Worm (Caenorhabditis elegans) whole organism, L1 larva: ENCODE data around the gene ins-32.

Source experiments
- C04F5.9 ChIP-seq: sonication (generic microtip); optimal IDR thresholded peaks from 2 replicates; lab custom pipeline; 2016; ENCODE audit warnings: missing genetic modification characterization, missing compliant biosample characterization
- F16B12.6 ChIP-seq: fragments of 150-350 bp; optimal IDR thresholded peaks from 2 replicates; lab custom pipeline; 2014; ENCODE audit warnings: missing biosample characterization, missing genetic modification characterization
- dpl-1 ChIP-seq, 3 experiments: fragments of 150-350 bp in 2 of 3; sonication (generic microtip) in 1 of 3; optimal IDR thresholded peaks; 2 replicates each; lab custom pipeline; 2014 to 2017; ENCODE audit warnings: missing biosample characterization in 3 of 3, missing genetic modification characterization in 3 of 3, missing genetic modification reagents in 3 of 3
- dsc-1 ChIP-seq: sonication (generic microtip); optimal IDR thresholded peaks from 2 replicates; lab custom pipeline; 2016; ENCODE audit warnings: mild to moderate bottlenecking, missing genetic modification characterization, missing compliant biosample characterization
- efl-1 ChIP-seq, 4 experiments: fragments of 150-350 bp; optimal IDR thresholded peaks in 3 of 4; peaks in 1 of 4; 1 replicate in 1 of 4; 2 replicates in 3 of 4; lab custom pipeline; 2014; ENCODE audit warnings: missing biosample characterization in 2 of 4, missing genetic modification characterization in 2 of 4, missing genetic modification reagents in 2 of 4
- egl-13 ChIP-seq: sonication (generic microtip); optimal IDR thresholded peaks from 2 replicates; lab custom pipeline; 2016; ENCODE audit warnings: missing genotype, missing genetic modification reagents, missing genetic modification characterization, missing compliant biosample characterization
- elt-2 ChIP-seq: sonication (generic microtip); optimal IDR thresholded peaks from 2 replicates; lab custom pipeline; 2016; ENCODE audit warnings: missing genetic modification characterization, mild to moderate bottlenecking, inconsistent platforms, missing compliant biosample characterization, missing genetic modification reagents
- fkh-10 ChIP-seq: sonication (generic microtip); optimal IDR thresholded peaks from 2 replicates; lab custom pipeline; 2017; ENCODE audit warnings: missing biosample characterization, missing genetic modification reagents, missing genetic modification characterization
- fkh-8 ChIP-seq: sonication (generic microtip); optimal IDR thresholded peaks from 2 replicates; lab custom pipeline; 2016; ENCODE audit warnings: mild to moderate bottlenecking, missing genetic modification characterization, missing compliant biosample characterization
- hlh-17 ChIP-seq: fragments of 200-800 bp; sonication (Bioruptor generic); optimal IDR thresholded peaks from 2 replicates; lab custom pipeline; 2018; ENCODE audit warnings: missing genetic modification characterization, mild to moderate bottlenecking, missing compliant biosample characterization, moderate library complexity, borderline replicate concordance
- isw-1 ChIP-seq: fragments of 200-800 bp; sonication (Bioruptor generic); IDR thresholded peaks from 2 replicates; pipeline ENCODE4 v1.3.6; 2022; ENCODE audit warnings: missing genetic modification characterization, missing compliant biosample characterization
- lin-13 ChIP-seq: fragments of 150-350 bp; optimal IDR thresholded peaks from 2 replicates; lab custom pipeline; 2014; ENCODE audit warnings: missing biosample characterization, missing genetic modification reagents, missing genetic modification characterization
- lin-14 ChIP-seq: fragments of 200-800 bp; sonication (Bioruptor generic); optimal IDR thresholded peaks from 2 replicates; lab custom pipeline; 2018; ENCODE audit warnings: mild to moderate bottlenecking, missing genetic modification characterization, moderate library complexity, missing compliant biosample characterization
- lin-35 ChIP-seq, 2 experiments: fragments of 150-350 bp; optimal IDR thresholded peaks; 2 replicates each; lab custom pipeline; 2014; ENCODE audit warnings: missing biosample characterization in 2 of 2, missing genetic modification characterization in 2 of 2, missing genetic modification reagents in 2 of 2
- lin-39 ChIP-seq: fragments of 150-350 bp; optimal IDR thresholded peaks from 2 replicates; lab custom pipeline; 2014; ENCODE audit warnings: missing biosample characterization, missing genetic modification reagents, missing genetic modification characterization
- lsy-2 ChIP-seq, 2 experiments: fragments of 150-350 bp; optimal IDR thresholded peaks; 2 replicates each; lab custom pipeline; 2014; ENCODE audit warnings: missing biosample characterization in 2 of 2, missing genetic modification characterization in 2 of 2
- mab-9 ChIP-seq: fragments of 200-800 bp; sonication (Bioruptor generic); IDR thresholded peaks from 2 replicates; pipeline ENCODE4 v1.3.6; 2022; ENCODE audit warnings: missing genetic modification reagents, missing genetic modification characterization, missing compliant biosample characterization
- mep-1 ChIP-seq: fragments of 150-350 bp; optimal IDR thresholded peaks from 2 replicates; lab custom pipeline; 2014; ENCODE audit warnings: missing biosample characterization, missing genetic modification characterization
- nhr-19 ChIP-seq: fragments of 200-800 bp; sonication (Bioruptor generic); conservative IDR thresholded peaks from 2 replicates; pipeline ENCODE4 v1.3.6; 2022; ENCODE audit warnings: missing genetic modification characterization, missing compliant biosample characterization
- nhr-20 ChIP-seq: sonication (generic microtip); optimal IDR thresholded peaks from 2 replicates; lab custom pipeline; 2016; ENCODE audit warnings: mild to moderate bottlenecking, missing genetic modification characterization, missing compliant biosample characterization
- nhr-237 ChIP-seq: fragments of 150-350 bp; optimal IDR thresholded peaks from 2 replicates; lab custom pipeline; 2014; ENCODE audit warnings: missing biosample characterization, missing genetic modification characterization
- nhr-47 ChIP-seq: sonication (generic microtip); optimal IDR thresholded peaks from 2 replicates; lab custom pipeline; 2016; ENCODE audit warnings: mild to moderate bottlenecking, missing genetic modification characterization, moderate library complexity, missing compliant biosample characterization
- nhr-71 ChIP-seq: sonication (generic microtip); optimal IDR thresholded peaks from 2 replicates; lab custom pipeline; 2016; ENCODE audit warnings: mild to moderate bottlenecking, missing genetic modification characterization, moderate library complexity, missing compliant biosample characterization
- nhr-85 ChIP-seq: sonication (generic microtip); peaks from one replicate; lab custom pipeline; 2016; ENCODE audit warnings: missing genetic modification characterization, inconsistent platforms, missing compliant biosample characterization
- nhr-90 ChIP-seq: sonication (generic microtip); optimal IDR thresholded peaks from 2 replicates; lab custom pipeline; 2016; ENCODE audit warnings: mild to moderate bottlenecking, missing genetic modification characterization, missing compliant biosample characterization; ENCODE audit not compliant: poor library complexity
- rnt-1 ChIP-seq: sonication (generic microtip); optimal IDR thresholded peaks from 2 replicates; lab custom pipeline; 2016; ENCODE audit warnings: mild to moderate bottlenecking, missing genetic modification characterization, moderate library complexity, missing compliant biosample characterization
- snu-23 ChIP-seq: sonication (generic microtip); optimal IDR thresholded peaks from 2 replicates; lab custom pipeline; 2016; ENCODE audit warnings: missing genetic modification characterization, missing compliant biosample characterization
- swsn-7 ChIP-seq: sonication (generic microtip); optimal IDR thresholded peaks from 2 replicates; lab custom pipeline; 2016; ENCODE audit warnings: missing genetic modification characterization, missing compliant biosample characterization
- tbx-2 ChIP-seq: sonication (generic microtip); optimal IDR thresholded peaks from 2 replicates; lab custom pipeline; 2016; ENCODE audit warnings: missing genetic modification characterization, missing compliant biosample characterization
- unc-62 ChIP-seq: fragments of 150-350 bp; optimal IDR thresholded peaks from 2 replicates; lab custom pipeline; 2014; ENCODE audit warnings: missing biosample characterization, missing genetic modification reagents, missing genetic modification characterization
- unc-86 ChIP-seq: sonication (generic microtip); optimal IDR thresholded peaks from 2 replicates; lab custom pipeline; 2016; ENCODE audit warnings: missing genetic modification characterization, missing compliant biosample characterization
- xbp-1 ChIP-seq: sonication (generic microtip); optimal IDR thresholded peaks from 2 replicates; lab custom pipeline; 2016; ENCODE audit warnings: missing genetic modification characterization, missing compliant biosample characterization
- ztf-4 ChIP-seq: fragments of 150-350 bp; optimal IDR thresholded peaks from 2 replicates; lab custom pipeline; 2014; ENCODE audit warnings: missing biosample characterization, missing genetic modification characterization

ins-32 gene

DNA sequence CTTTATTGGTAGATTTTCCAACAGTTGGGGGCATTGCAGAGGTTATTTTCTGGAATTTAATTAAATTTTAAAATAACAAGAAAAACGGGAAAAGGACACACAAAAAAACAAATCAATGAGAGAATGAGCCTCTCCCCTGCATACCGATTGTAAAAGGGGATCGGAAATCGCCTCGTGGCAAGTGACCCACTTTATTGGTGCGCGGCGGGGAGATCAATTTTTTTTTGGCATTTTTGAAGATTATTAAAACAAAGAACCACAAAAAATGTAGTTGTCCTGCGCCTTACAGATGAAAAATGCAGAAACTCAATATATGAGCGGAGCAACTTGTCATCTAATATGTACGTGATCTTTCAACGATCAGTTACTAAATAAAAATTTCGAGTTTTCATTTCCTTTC is 18.1 kb upstream of the ins-32 start, which contains the start of gene F54D10.7:
F54D10.7 (minus strand) TSS at position 49 of the 400 bp plus-strand sequence.
- no peak for TF ChIP-seq nhr-20 (tag; lab: Kevin White, UChicago)
- no peak for TF ChIP-seq fkh-10 (GFP tag; lab: Kevin White, UChicago)
- no peak for TF ChIP-seq lin-13 (GFP tag; lab: Kevin White, UChicago)
- TF ChIP-seq efl-1 (optimal IDR thresholded peaks at IDR 0.05; lab: Kevin White, UChicago): no peak
- peak in 1 of 2 experiments; percentile 58 for TF ChIP-seq efl-1 (GFP tag; optimal IDR thresholded peaks at IDR 0.05 in 1 of 2; lab: Kevin White, UChicago)
- no peak for TF ChIP-seq ztf-4 (tag; lab: Kevin White, UChicago)
- TF ChIP-seq dpl-1 (GFP tag; optimal IDR thresholded peaks at IDR 0.05; lab: Kevin White, UChicago): no peak
- TF ChIP-seq nhr-237: no peak
- TF ChIP-seq hlh-17 (GFP tag; lab: Kevin White, UChicago): no peak
- no peak for TF ChIP-seq unc-62 (GFP tag; lab: Kevin White, UChicago)

DNA sequence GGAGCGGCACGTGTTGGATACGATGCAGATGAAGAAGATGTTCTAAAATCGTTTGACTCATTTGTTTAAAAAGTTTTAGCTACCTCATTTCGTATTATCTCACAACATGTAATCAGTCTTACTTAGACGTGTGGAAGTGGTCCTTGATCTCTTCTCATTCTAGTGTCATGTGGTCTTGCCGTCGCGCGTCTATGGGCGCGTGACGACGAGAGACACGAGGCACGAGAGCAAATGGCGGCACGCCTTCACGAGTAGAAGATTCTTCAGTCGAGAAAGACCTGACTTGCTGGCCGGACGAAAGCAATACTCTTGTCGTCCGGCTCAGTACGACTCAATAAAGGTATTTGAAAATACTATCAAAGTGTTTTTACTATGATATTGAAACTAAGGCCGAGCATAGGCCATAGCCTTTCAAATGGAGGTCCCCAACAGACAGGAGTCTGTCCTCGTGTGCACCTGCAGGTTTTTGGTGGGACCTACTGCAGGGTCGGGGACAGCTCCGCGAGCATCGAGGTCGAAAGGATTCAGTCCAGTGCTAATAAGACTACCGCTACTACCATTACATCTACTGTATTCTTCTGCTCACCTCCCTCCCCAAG is 13.2 kb upstream of the ins-32 start, which contains the start of gene fbxa-24:
fbxa-24 (plus strand) TSS at position 276 of the 599 bp plus-strand sequence.
- TF ChIP-seq swsn-7 (peak; percentile 33), dsc-1 (tag; lab: Kevin White, UChicago) (peak; percentile 9), nhr-85 (peak; percentile 65), fkh-8 (tag; lab: Kevin White, UChicago) (peak; percentile 72), isw-1 (peak; percentile 27), lsy-2 (tag; optimal IDR thresholded peaks at IDR 0.05; lab: Kevin White, UChicago) (peak; percentile 30 to 46), lin-14 (peak; percentile 77), tbx-2 (tag; lab: Kevin White, UChicago) (peak; percentile 31), F16B12.6 (tag; lab: Kevin White, UChicago) (peak; percentile 6), xbp-1 (tag; lab: Kevin White, UChicago) (peak; percentile 4), snu-23 (peak; percentile 30), egl-13 (tag; lab: Kevin White, UChicago) (peak; percentile 6), rnt-1 (tag; lab: Kevin White, UChicago) (peak; percentile 7), nhr-20 (tag; lab: Kevin White, UChicago) (peak; percentile 34), nhr-71 (tag; lab: Kevin White, UChicago) (peak; percentile 57), efl-1 (optimal IDR thresholded peaks at IDR 0.05; lab: Kevin White, UChicago) (peak; percentile 41 to 55), efl-1 (GFP tag; optimal IDR thresholded peaks at IDR 0.05 in 1 of 2; lab: Kevin White, UChicago) (peak; percentile 22 to 50), mep-1 (peak; percentile 38), nhr-19 (GFP tag; lab: Robert Waterston, UW) (peak; percentile 58), dpl-1 (GFP tag; optimal IDR thresholded peaks at IDR 0.05; lab: Kevin White, UChicago) (peak in 1 of 3 experiments; percentile 34), nhr-47 (tag; lab: Kevin White, UChicago) (peak; percentile 37), lin-35 (GFP tag; optimal IDR thresholded peaks at IDR 0.05; lab: Kevin White, UChicago) (peak in 1 of 2 experiments; percentile 6), unc-86 (peak; percentile 23)

DNA sequence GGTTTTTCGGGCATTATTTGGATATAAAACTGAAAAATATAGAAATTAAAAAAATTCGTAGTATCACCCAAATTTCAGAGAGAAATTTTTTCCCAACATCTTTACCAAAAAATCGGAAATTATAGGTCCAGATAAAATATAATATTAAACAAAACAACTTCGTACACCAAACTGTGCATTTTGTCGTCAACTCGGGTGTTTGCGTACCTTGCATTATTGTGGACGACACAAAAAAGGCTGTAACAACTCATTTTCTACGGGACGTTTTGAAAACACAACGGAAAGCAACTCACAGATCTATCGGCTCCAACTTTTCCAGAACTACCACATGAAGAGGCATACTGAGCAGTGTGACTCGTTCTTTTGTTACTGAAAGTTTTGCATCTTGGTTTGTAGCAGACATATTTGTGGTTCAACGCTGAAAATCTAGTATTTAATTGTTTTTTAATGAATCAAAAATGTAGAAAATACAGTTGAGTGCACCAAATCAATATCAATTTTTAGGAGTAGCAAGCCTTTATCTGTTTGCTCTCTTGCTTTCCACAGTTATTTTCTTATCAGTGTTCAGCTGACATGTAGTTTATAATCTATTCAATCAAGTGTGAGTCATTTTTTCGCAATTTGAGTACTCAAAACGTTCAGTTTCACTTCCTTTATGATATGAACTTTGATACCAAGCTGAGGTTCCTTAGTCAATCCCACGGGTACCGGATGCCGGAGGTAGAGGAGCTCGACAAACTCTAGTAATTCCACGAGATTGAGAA is 12.5 kb upstream of the ins-32 start:
- TF ChIP-seq snu-23 (peak; percentile 11), mab-9 (GFP tag; lab: Robert Waterston, UW) (no peak), swsn-7 (peak; percentile 0), lin-39 (no peak), efl-1 (optimal IDR thresholded peaks at IDR 0.05; lab: Kevin White, UChicago) (peak; percentile 34 to 55), efl-1 (GFP tag; optimal IDR thresholded peaks at IDR 0.05 in 1 of 2; lab: Kevin White, UChicago) (peak; percentile 39 to 68), nhr-71 (tag; lab: Kevin White, UChicago) (peak; percentile 14), dpl-1 (GFP tag; optimal IDR thresholded peaks at IDR 0.05; lab: Kevin White, UChicago) (peak in 2 of 3 experiments; percentile 21 to 53), elt-2 (tag; lab: Kevin White, UChicago) (peak; percentile 83), lin-35 (GFP tag; optimal IDR thresholded peaks at IDR 0.05; lab: Kevin White, UChicago) (peak in 1 of 2 experiments; percentile 15), nhr-90 (peak; percentile 15), F16B12.6 (tag; lab: Kevin White, UChicago) (peak; percentile 79), lsy-2 (tag; optimal IDR thresholded peaks at IDR 0.05; lab: Kevin White, UChicago) (peak; percentile 26), nhr-20 (tag; lab: Kevin White, UChicago) (peak; percentile 21), nhr-47 (tag; lab: Kevin White, UChicago) (peak; percentile 31), C04F5.9 (tag; lab: Kevin White, UChicago) (no peak)
